Fruit fly (Drosophila melanogaster) whole organism, embryonic: Measurements from ENCODE around the gene CG4456.
A peak's percentile ranks its signal among the peaks of the same experiment; 100 is the strongest.

Source experiments
- B-H1 ChIP-seq: fragments of 200-800 bp; sonication (Bioruptor generic); IDR thresholded peaks from 3 replicates; pipeline ENCODE4 v1.3.6; 2022; ENCODE audit warnings: missing biosample characterization, missing genetic modification characterization
- Blimp-1 ChIP-seq: fragments of 200-800 bp; sonication (Bioruptor generic); optimal IDR thresholded peaks from 3 replicates; lab custom pipeline; 2018; ENCODE audit warnings: missing biosample characterization, missing genetic modification characterization, mild to moderate bottlenecking, moderate library complexity, missing genetic modification reagents
- CG10209 ChIP-seq: fragments of 200-800 bp; sonication (Bioruptor generic); optimal IDR thresholded peaks from 3 replicates; lab custom pipeline; 2017; ENCODE audit warnings: missing biosample characterization, mild to moderate bottlenecking, missing genetic modification characterization, missing genetic modification reagents
- CG10431 ChIP-seq: fragments of 200-800 bp; sonication (Bioruptor generic); optimal IDR thresholded peaks from 3 replicates; lab custom pipeline; 2018; ENCODE audit warnings: missing biosample characterization, mild to moderate bottlenecking, missing genetic modification characterization
- CG10543 ChIP-seq: fragments of 200-800 bp; sonication (Bioruptor generic); optimal IDR thresholded peaks from 3 replicates; lab custom pipeline; 2017; ENCODE audit warnings: missing biosample characterization, mild to moderate bottlenecking, missing genetic modification characterization, moderate library complexity
- CG10654 ChIP-seq: fragments of 200-800 bp; sonication (Bioruptor generic); optimal IDR thresholded peaks from 2 replicates; lab custom pipeline; 2016; ENCODE audit warnings: missing biosample characterization, missing genetic modification characterization
- CG11085 ChIP-seq: fragments of 200-800 bp; sonication (Bioruptor generic); IDR thresholded peaks from 2 replicates; pipeline ENCODE4 v1.3.6; 2022; ENCODE audit warnings: missing biosample characterization, missing genetic modification characterization
- CG12942 ChIP-seq: fragments of 200-800 bp; sonication (Bioruptor generic); optimal IDR thresholded peaks from 3 replicates; lab custom pipeline; 2016; ENCODE audit warnings: missing biosample characterization, missing genetic modification characterization
- CG13894 ChIP-seq: fragments of 200-800 bp; sonication (Bioruptor generic); optimal IDR thresholded peaks from 3 replicates; lab custom pipeline; 2018; ENCODE audit warnings: missing biosample characterization, mild to moderate bottlenecking, missing genetic modification characterization, moderate library complexity
- CG18262 ChIP-seq: fragments of 200-800 bp; optimal IDR thresholded peaks from 3 replicates; lab custom pipeline; 2019; ENCODE audit warnings: missing biosample characterization, mild to moderate bottlenecking, missing genetic modification characterization, moderate library complexity
- CG2202 ChIP-seq: fragments of 200-800 bp; sonication (Bioruptor generic); optimal IDR thresholded peaks from 2 replicates; lab custom pipeline; 2018; ENCODE audit warnings: missing biosample characterization, mild to moderate bottlenecking, missing genetic modification characterization
- CG3065 ChIP-seq: fragments of 200-800 bp; sonication (Bioruptor generic); optimal IDR thresholded peaks from 2 replicates; lab custom pipeline; 2016; ENCODE audit warnings: missing biosample characterization, missing genetic modification characterization
- CG31388 ChIP-seq: fragments of 200-800 bp; sonication (Bioruptor generic); optimal IDR thresholded peaks from 2 replicates; lab custom pipeline; 2016; ENCODE audit warnings: missing biosample characterization, missing genetic modification characterization
- CG31441 ChIP-seq: fragments of 200-800 bp; sonication (Bioruptor generic); IDR thresholded peaks from 2 replicates; pipeline ENCODE4 v1.3.6; 2022; ENCODE audit warnings: missing biosample characterization, missing genetic modification characterization
- CG3163 ChIP-seq: fragments of 200-800 bp; sonication (Bioruptor generic); optimal IDR thresholded peaks from 3 replicates; lab custom pipeline; 2016; ENCODE audit warnings: missing biosample characterization, missing genetic modification characterization
- CG33557 ChIP-seq: fragments of 200-800 bp; sonication (Bioruptor generic); optimal IDR thresholded peaks from 2 replicates; lab custom pipeline; 2019; ENCODE audit warnings: missing biosample characterization, mild to moderate bottlenecking, missing genetic modification characterization, moderate library complexity
- CG4404 ChIP-seq: fragments of 200-800 bp; sonication (Bioruptor generic); IDR thresholded peaks from 2 replicates; pipeline ENCODE4 v1.3.6; 2022; ENCODE audit warnings: missing biosample characterization, missing genetic modification characterization
- CG6254 ChIP-seq: fragments of 200-800 bp; sonication (Bioruptor generic); optimal IDR thresholded peaks from 3 replicates; lab custom pipeline; 2017; ENCODE audit warnings: mild to moderate bottlenecking, missing biosample characterization, missing genetic modification reagents, missing genetic modification characterization
- CG6813 ChIP-seq: fragments of 200-800 bp; sonication (Bioruptor generic); optimal IDR thresholded peaks from 2 replicates; lab custom pipeline; 2017; ENCODE audit warnings: missing biosample characterization, missing genetic modification characterization, mild to moderate bottlenecking, moderate library complexity, missing genetic modification reagents
- CG9797 ChIP-seq: fragments of 200-800 bp; sonication (Bioruptor generic); optimal IDR thresholded peaks from 3 replicates; lab custom pipeline; 2018; ENCODE audit warnings: missing biosample characterization, mild to moderate bottlenecking, missing genetic modification characterization
- CkIIα-i1 ChIP-seq: fragments of 200-800 bp; sonication (Bioruptor generic); IDR thresholded peaks from 2 replicates; pipeline ENCODE4 v1.3.6; 2022; ENCODE audit warnings: missing biosample characterization, missing genetic modification characterization
- Dip3 ChIP-seq: fragments of 200-800 bp; sonication (Bioruptor generic); optimal IDR thresholded peaks from 3 replicates; lab custom pipeline; 2016; ENCODE audit warnings: missing biosample characterization, missing genetic modification characterization
- Dll ChIP-seq: fragments of 200-800 bp; sonication (Bioruptor generic); IDR thresholded peaks from 4 replicates; pipeline ENCODE4 v1.3.6; 2022; ENCODE audit warnings: missing biosample characterization, missing genetic modification characterization; ENCODE audit not compliant: partially characterized antibody
- Doc2 ChIP-seq: fragments of 200-800 bp; sonication (Bioruptor generic); IDR thresholded peaks from 2 replicates; pipeline ENCODE4 v1.3.6; 2022; ENCODE audit warnings: missing biosample characterization, missing genetic modification characterization
- H2.0 ChIP-seq: fragments of 200-800 bp; sonication (Bioruptor generic); IDR thresholded peaks from 2 replicates; pipeline ENCODE4 v1.3.6; 2022; ENCODE audit warnings: missing biosample characterization, missing genetic modification characterization
- HLH3B ChIP-seq: fragments of 200-800 bp; sonication (Bioruptor generic); IDR thresholded peaks from 2 replicates; pipeline ENCODE4 v1.3.6; 2022; ENCODE audit warnings: missing biosample characterization, missing genetic modification characterization
- MTF-1 ChIP-seq: fragments of 200-800 bp; sonication (Bioruptor generic); optimal IDR thresholded peaks from 2 replicates; lab custom pipeline; 2018; ENCODE audit warnings: missing biosample characterization, mild to moderate bottlenecking, missing genetic modification characterization, borderline replicate concordance
- NFAT ChIP-seq: fragments of 200-800 bp; sonication (Bioruptor generic); IDR thresholded peaks from 2 replicates; pipeline ENCODE4 v1.3.6; 2022; ENCODE audit warnings: missing biosample characterization, missing genetic modification characterization
- Nf-YB ChIP-seq: fragments of 200-800 bp; sonication (Bioruptor generic); optimal IDR thresholded peaks from 3 replicates; lab custom pipeline; 2019; ENCODE audit warnings: missing biosample characterization, mild to moderate bottlenecking, missing genetic modification characterization, moderate library complexity
- NfI ChIP-seq: fragments of 200-800 bp; sonication (Bioruptor generic); optimal IDR thresholded peaks from 3 replicates; lab custom pipeline; 2018; ENCODE audit warnings: missing biosample characterization, mild to moderate bottlenecking, missing genetic modification characterization, moderate library complexity
- Six4 ChIP-seq: fragments of 200-800 bp; sonication (Bioruptor generic); optimal IDR thresholded peaks from 2 replicates; lab custom pipeline; 2016; ENCODE audit warnings: missing biosample characterization, missing genetic modification characterization
- cg ChIP-seq: fragments of 200-800 bp; sonication (Bioruptor generic); optimal IDR thresholded peaks from 3 replicates; lab custom pipeline; 2019; ENCODE audit warnings: missing biosample characterization, mild to moderate bottlenecking, missing genetic modification characterization, moderate library complexity
- crc ChIP-seq: fragments of 200-800 bp; sonication (Bioruptor generic); optimal IDR thresholded peaks from 2 replicates; lab custom pipeline; 2016; ENCODE audit warnings: missing biosample characterization, missing genetic modification characterization
- dan ChIP-seq: fragments of 200-800 bp; sonication (Bioruptor generic); IDR thresholded peaks from 2 replicates; pipeline ENCODE4 v1.3.6; 2022; ENCODE audit warnings: missing biosample characterization, missing genetic modification characterization
- danr ChIP-seq: fragments of 200-800 bp; sonication (Bioruptor generic); IDR thresholded peaks from 2 replicates; pipeline ENCODE4 v1.3.6; 2022; ENCODE audit warnings: missing biosample characterization, missing genetic modification characterization
- eyg ChIP-seq: fragments of 200-800 bp; sonication (Bioruptor generic); optimal IDR thresholded peaks from 3 replicates; lab custom pipeline; 2016; ENCODE audit warnings: missing biosample characterization, missing genetic modification characterization
- gem ChIP-seq: fragments of 200-800 bp; sonication (Bioruptor generic); optimal IDR thresholded peaks from 2 replicates; lab custom pipeline; 2019; ENCODE audit warnings: missing biosample characterization, mild to moderate bottlenecking, missing genetic modification characterization, moderate library complexity
- grau ChIP-seq: fragments of 200-800 bp; optimal IDR thresholded peaks from 3 replicates; lab custom pipeline; 2019; ENCODE audit warnings: missing biosample characterization, mild to moderate bottlenecking, missing genetic modification characterization, moderate library complexity
- hth ChIP-seq: fragments of >200 bp; optimal IDR thresholded peaks from 2 replicates; lab custom pipeline; 2017; ENCODE audit warnings: inconsistent platforms
- ken ChIP-seq: fragments of 200-800 bp; sonication (Bioruptor generic); IDR thresholded peaks from 3 replicates; pipeline ENCODE4 v1.3.6; 2022; ENCODE audit warnings: missing biosample characterization, missing genetic modification characterization
- nom ChIP-seq: fragments of 200-800 bp; sonication (Bioruptor generic); optimal IDR thresholded peaks from 2 replicates; lab custom pipeline; 2017; ENCODE audit warnings: missing biosample characterization, missing genetic modification characterization, mild to moderate bottlenecking, moderate library complexity, missing genetic modification reagents
- pan ChIP-seq, 4 experiments: fragments of >200 bp in 3 of 4; fragments of 200-800 bp in 1 of 4; sonication (Bioruptor generic) in 1 of 4; optimal IDR thresholded peaks in 3 of 4; IDR thresholded peaks in 1 of 4; 2 replicates each; pipeline versions ENCODE4 v1.3.6 to Lab custom; 2017 to 2022; ENCODE audit warnings: missing biosample characterization in 2 of 4, missing genetic modification characterization in 2 of 4, mixed read lengths in 1 of 4
- psq ChIP-seq: fragments of 200-800 bp; sonication (Bioruptor generic); optimal IDR thresholded peaks from 2 replicates; lab custom pipeline; 2017; ENCODE audit warnings: missing biosample characterization, missing genetic modification characterization
- scrt ChIP-seq: fragments of 200-800 bp; sonication (Bioruptor generic); optimal IDR thresholded peaks from 2 replicates; lab custom pipeline; 2018; ENCODE audit warnings: missing biosample characterization, mild to moderate bottlenecking, missing genetic modification characterization, moderate library complexity
- sd ChIP-seq: fragments of 200-800 bp; sonication (Bioruptor generic); optimal IDR thresholded peaks from 3 replicates; lab custom pipeline; 2018; ENCODE audit warnings: missing biosample characterization, mild to moderate bottlenecking, missing genetic modification characterization, moderate library complexity
- sqz ChIP-seq: fragments of 200-800 bp; sonication (Bioruptor generic); optimal IDR thresholded peaks from 3 replicates; lab custom pipeline; 2018; ENCODE audit warnings: missing biosample characterization, mild to moderate bottlenecking, missing genetic modification characterization
- stwl ChIP-seq: fragments of 200-800 bp; sonication (Bioruptor generic); optimal IDR thresholded peaks from 3 replicates; lab custom pipeline; 2018; ENCODE audit warnings: missing biosample characterization, mild to moderate bottlenecking, missing genetic modification characterization, moderate library complexity
- tx ChIP-seq: fragments of 200-800 bp; sonication (Bioruptor generic); optimal IDR thresholded peaks from 2 replicates; lab custom pipeline; 2016; ENCODE audit warnings: missing biosample characterization, missing genetic modification characterization
- wdn ChIP-seq: fragments of 200-800 bp; sonication (Bioruptor generic); IDR thresholded peaks from 2 replicates; pipeline ENCODE4 v1.3.6; 2022; ENCODE audit warnings: missing biosample characterization, missing genetic modification characterization

CG4456 gene

dm6 chr3L:9410754-9411423 is 38.4 kb downstream of the CG4456 start, which contains the start of the genes CG4022 and Cpsf5 (continued):
- TF ChIP-seq wdn (peak; percentile 55; the same call in 1 of the 2 replicates), CG31441 (GFP tag; lab: Robert Waterston, UW) (peak; percentile 79), CG3065 (peak; percentile 46), CG33557 (GFP tag; lab: Kevin White, UChicago) (peak; percentile 86), B-H1 (GFP tag; lab: Robert Waterston, UW) (peak; percentile 63; the same call in 2 of the 3 replicates), NFAT (GFP tag; lab: Robert Waterston, UW) (peak; percentile 72), Dip3 (GFP tag; lab: Kevin White, UChicago) (peak; percentile 53), nom (GFP tag; lab: Kevin White, UChicago) (peak; percentile 28), sd (tag; lab: Kevin White, UChicago) (peak; percentile 47), pan (optimal IDR thresholded peaks at IDR 0.05; lab: Kevin White, UChicago) (no peak), pan (GFP tag; optimal IDR thresholded peaks at IDR 0.05 in 1 of 2, IDR thresholded peaks at IDR 0.05 in 1 of 2) (peak in 1 of 2 experiments; percentile 86), Nf-YB (GFP tag; lab: Kevin White, UChicago) (peak; percentile 70), sqz (GFP tag; lab: Kevin White, UChicago) (peak; percentile 84), tx (peak; percentile 40), CG10431 (peak; percentile 81), CG10209 (GFP tag; lab: Kevin White, UChicago) (peak; percentile 80), psq (no peak), CG9797 (GFP tag; lab: Kevin White, UChicago) (peak; percentile 89), grau (peak; percentile 86), gem (tag; lab: Kevin White, UChicago) (peak; percentile 93), CG11085 (GFP tag; lab: Robert Waterston, UW) (peak; percentile 56; the same call in 1 of the 2 replicates), Dll (GFP tag; lab: Robert Waterston, UW) (peak; percentile 50), CG2202 (tag; lab: Kevin White, UChicago) (peak; percentile 69), CG12942 (GFP tag; lab: Kevin White, UChicago) (peak; percentile 73), dan (GFP tag; lab: Robert Waterston, UW) (no peak), MTF-1 (GFP tag; lab: Kevin White, UChicago) (no peak), stwl (peak; percentile 73), HLH3B (GFP tag; lab: Robert Waterston, UW) (peak; percentile 84), CkIIα-i1 (no peak), NfI (peak; percentile 87), CG10654 (peak; percentile 80), CG3163 (GFP tag; lab: Kevin White, UChicago) (peak; percentile 18), CG31388 (GFP tag; lab: Kevin White, UChicago) (peak; percentile 46), cg (no peak), ken (GFP tag; lab: Robert Waterston, UW) (peak; percentile 87), CG6813 (GFP tag; lab: Kevin White, UChicago) (no peak), CG4404 (peak; percentile 76), CG18262 (tag; lab: Kevin White, UChicago) (peak; percentile 84), scrt (GFP tag; lab: Kevin White, UChicago) (peak; percentile 66), H2.0 (GFP tag; lab: Robert Waterston, UW) (peak; percentile 81), crc (GFP tag; lab: Kevin White, UChicago) (no peak), danr (GFP tag; lab: Robert Waterston, UW) (peak; percentile 52; the same call in 1 of the 2 replicates), CG6254 (GFP tag; lab: Kevin White, UChicago) (peak; percentile 51), CG10543 (GFP tag; lab: Kevin White, UChicago) (peak; percentile 92), Six4 (GFP tag; lab: Kevin White, UChicago) (peak; percentile 69), Blimp-1 (peak; percentile 79), eyg (GFP tag; lab: Kevin White, UChicago) (peak; percentile 2), Doc2 (no peak), hth (lab: Kevin White, UChicago) (no peak), CG13894 (tag; lab: Kevin White, UChicago) (no peak)
